Worm (Caenorhabditis elegans) whole organism, young adult: ENCODE results near the gene rpoa-1.

Experiments used
- B0261.1 ChIP-seq: sonication (generic microtip); optimal IDR thresholded peaks from 2 replicates; lab custom pipeline; 2016; ENCODE audit warnings: mild to moderate bottlenecking, missing genetic modification characterization, moderate library complexity, missing compliant biosample characterization
- D2030.7 ChIP-seq: fragments of 200-800 bp; sonication (Bioruptor generic); IDR thresholded peaks from 2 replicates; pipeline ENCODE4 v1.3.6; 2022; ENCODE audit warnings: missing genetic modification reagents, missing genetic modification characterization, missing compliant biosample characterization
- F33H1.4 ChIP-seq: fragments of 200-800 bp; sonication (Bioruptor generic); IDR thresholded peaks from 2 replicates; pipeline ENCODE4 v1.3.6; 2022; ENCODE audit warnings: missing genetic modification reagents, missing genetic modification characterization, missing compliant biosample characterization
- T07F8.4 ChIP-seq: sonication (generic microtip); optimal IDR thresholded peaks from 2 replicates; lab custom pipeline; 2016; ENCODE audit warnings: mild to moderate bottlenecking, missing genetic modification characterization, moderate library complexity, missing compliant biosample characterization
- akir-1 ChIP-seq: fragments of 200-800 bp; sonication (Bioruptor generic); optimal IDR thresholded peaks from 2 replicates; lab custom pipeline; 2018; ENCODE audit warnings: mild to moderate bottlenecking, missing genetic modification characterization, moderate library complexity, missing compliant biosample characterization
- athp-1 ChIP-seq: sonication (generic microtip); optimal IDR thresholded peaks from 2 replicates; lab custom pipeline; 2017; ENCODE audit warnings: mild to moderate bottlenecking, missing genetic modification characterization, missing compliant biosample characterization
- attf-6 ChIP-seq: fragments of 200-800 bp; sonication (Bioruptor generic); IDR thresholded peaks from 2 replicates; pipeline ENCODE4 v1.3.6; 2022; ENCODE audit warnings: missing genetic modification reagents, missing genetic modification characterization, missing compliant biosample characterization
- bed-1 ChIP-seq: fragments of 200-800 bp; sonication (Bioruptor generic); IDR thresholded peaks from 2 replicates; pipeline ENCODE4 v1.3.6; 2022; ENCODE audit warnings: missing genetic modification reagents, missing genetic modification characterization, missing compliant biosample characterization
- ceh-27 ChIP-seq: fragments of 200-800 bp; sonication (Bioruptor generic); optimal IDR thresholded peaks from 2 replicates; lab custom pipeline; 2018; ENCODE audit warnings: mild to moderate bottlenecking, missing genetic modification characterization, moderate library complexity, missing compliant biosample characterization
- ceh-91 ChIP-seq: fragments of 200-800 bp; sonication (Bioruptor generic); IDR thresholded peaks from 2 replicates; pipeline ENCODE4 v1.3.6; 2022; ENCODE audit warnings: missing genetic modification reagents, missing genetic modification characterization, missing compliant biosample characterization
- efl-1 ChIP-seq: fragments of 150-350 bp; optimal IDR thresholded peaks from 2 replicates; lab custom pipeline; 2014; ENCODE audit warnings: missing biosample characterization, missing genetic modification reagents, missing genetic modification characterization
- egrh-3 ChIP-seq: fragments of 200-800 bp; sonication (Bioruptor generic); IDR thresholded peaks from 2 replicates; pipeline ENCODE4 v1.3.6; 2022; ENCODE audit warnings: missing genetic modification reagents, missing genetic modification characterization, missing compliant biosample characterization
- fkh-3 ChIP-seq: sonication (generic microtip); optimal IDR thresholded peaks from 2 replicates; lab custom pipeline; 2016; ENCODE audit warnings: mild to moderate bottlenecking, missing genetic modification characterization, missing compliant biosample characterization
- let-526 ChIP-seq: fragments of 200-800 bp; sonication (Bioruptor generic); IDR thresholded peaks from 2 replicates; pipeline ENCODE4 v1.3.6; 2022; ENCODE audit warnings: missing genetic modification reagents, missing genetic modification characterization, missing compliant biosample characterization
- lin-26 ChIP-seq: fragments of 200-800 bp; sonication (Bioruptor generic); IDR thresholded peaks from 2 replicates; pipeline ENCODE4 v1.3.6; 2022; ENCODE audit warnings: missing genetic modification reagents, missing genetic modification characterization, missing compliant biosample characterization
- lin-40 ChIP-seq: sonication (generic microtip); optimal IDR thresholded peaks from 2 replicates; lab custom pipeline; 2016; ENCODE audit warnings: missing genetic modification characterization, mild to moderate bottlenecking, missing compliant biosample characterization, missing genotype, missing genetic modification reagents
- lsl-1 ChIP-seq: fragments of 200-800 bp; sonication (Bioruptor generic); optimal IDR thresholded peaks from 2 replicates; lab custom pipeline; 2018; ENCODE audit warnings: mild to moderate bottlenecking, missing genetic modification characterization, moderate library complexity, missing compliant biosample characterization
- madf-3 ChIP-seq: fragments of 200-800 bp; sonication (Bioruptor generic); IDR thresholded peaks from 2 replicates; pipeline ENCODE4 v1.3.6; 2022; ENCODE audit warnings: missing genetic modification reagents, missing genetic modification characterization, missing compliant biosample characterization
- madf-6 ChIP-seq: fragments of 200-800 bp; sonication (Bioruptor generic); IDR thresholded peaks from 2 replicates; pipeline ENCODE4 v1.3.6; 2022; ENCODE audit warnings: missing genetic modification reagents, missing genetic modification characterization, missing compliant biosample characterization
- madf-8 ChIP-seq: fragments of 200-800 bp; sonication (Bioruptor generic); conservative IDR thresholded peaks from 2 replicates; pipeline ENCODE4 v1.3.6; 2022; ENCODE audit warnings: missing genetic modification reagents, missing genetic modification characterization, missing compliant biosample characterization
- snpc-1.1 ChIP-seq: sonication (generic microtip); optimal IDR thresholded peaks from 2 replicates; lab custom pipeline; 2017; ENCODE audit warnings: missing genetic modification characterization, mild to moderate bottlenecking, missing compliant biosample characterization, antibody characterized with exemption, moderate library complexity, missing genotype, missing genetic modification reagents; ENCODE audit not compliant: insufficient read depth
- somi-1 ChIP-seq: fragments of 200-800 bp; sonication (Bioruptor generic); optimal IDR thresholded peaks from 2 replicates; lab custom pipeline; 2018; ENCODE audit warnings: mild to moderate bottlenecking, missing genetic modification characterization, missing compliant biosample characterization
- unc-62 ChIP-seq: fragments of 150-350 bp; optimal IDR thresholded peaks from 2 replicates; lab custom pipeline; 2014; ENCODE audit warnings: missing biosample characterization, missing genetic modification reagents, missing genetic modification characterization
- xnd-1 ChIP-seq: sonication (generic microtip); optimal IDR thresholded peaks from 2 replicates; lab custom pipeline; 2016; ENCODE audit warnings: missing genotype, missing genetic modification reagents, missing genetic modification characterization, missing compliant biosample characterization
- zfh-2 ChIP-seq: fragments of 200-800 bp; sonication (Bioruptor generic); conservative IDR thresholded peaks from 2 replicates; pipeline ENCODE4 v1.3.6; 2022; ENCODE audit warnings: missing genetic modification reagents, missing genetic modification characterization, missing compliant biosample characterization
- ztf-22 ChIP-seq: fragments of 200-800 bp; sonication (Bioruptor generic); optimal IDR thresholded peaks from 2 replicates; lab custom pipeline; 2018; ENCODE audit warnings: mild to moderate bottlenecking, missing genetic modification characterization, moderate library complexity, missing compliant biosample characterization
- ztf-26 ChIP-seq: sonication (generic microtip); optimal IDR thresholded peaks from 2 replicates; lab custom pipeline; 2017; ENCODE audit warnings: missing genetic modification characterization, missing compliant biosample characterization
- ztf-3 ChIP-seq: fragments of 200-800 bp; sonication (Bioruptor generic); optimal IDR thresholded peaks from 2 replicates; lab custom pipeline; 2018; ENCODE audit warnings: mild to moderate bottlenecking, missing genetic modification characterization, missing compliant biosample characterization

Gene rpoa-1

DNA sequence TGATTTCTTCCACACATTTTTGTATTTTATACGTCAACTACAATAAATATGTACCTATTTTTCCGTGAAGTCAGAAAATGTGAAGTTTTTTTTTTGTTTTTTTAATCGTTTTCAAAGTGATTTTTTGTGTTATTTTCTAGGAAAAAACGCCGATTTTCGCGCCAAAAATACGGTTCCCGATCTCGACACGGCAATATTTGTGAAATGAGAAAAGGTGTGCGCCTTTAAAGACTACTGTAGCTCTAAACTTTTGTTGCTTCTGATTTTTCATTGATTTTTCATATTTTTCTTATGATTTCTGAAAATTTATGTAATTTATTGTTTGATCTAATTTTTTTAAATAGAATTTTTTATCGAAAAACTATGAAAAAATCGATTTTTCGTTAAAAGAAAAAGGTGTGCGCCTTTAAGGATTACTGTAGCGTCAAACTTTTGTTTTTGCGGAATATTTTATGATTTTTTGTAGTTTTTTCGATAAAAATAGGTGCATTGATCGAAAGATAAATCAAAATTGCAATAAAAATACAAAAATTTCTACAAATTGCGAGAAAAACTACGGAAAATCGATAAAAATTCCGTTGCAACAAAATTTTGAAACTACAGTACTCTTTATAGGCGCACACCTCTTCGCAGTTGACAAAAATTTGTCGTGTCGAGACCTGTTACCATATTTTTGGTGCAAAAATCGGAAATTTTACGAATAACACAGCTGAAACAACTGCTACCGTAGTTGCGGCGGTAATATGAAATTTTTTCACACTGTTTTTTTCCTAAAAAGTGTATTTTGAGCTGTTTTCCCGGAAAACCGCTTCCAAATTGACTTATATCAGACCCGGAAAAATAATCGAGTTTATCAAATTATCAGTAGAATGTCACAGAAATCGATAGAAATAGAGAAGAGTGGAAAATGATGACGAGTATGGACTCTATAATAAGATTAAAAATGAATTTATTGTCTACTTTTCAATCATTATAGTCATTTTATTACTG lies 1.0 kb upstream of the rpoa-1 start, which contains the start of gene kqt-3:
TSS of gene kqt-3 (plus strand) at position 940 of the 990 bp plus-strand sequence.
- peak; percentile 41 for TF ChIP-seq D2030.7 (GFP tag; lab: Robert Waterston, UW)
- TF ChIP-seq lsl-1 (GFP tag; lab: Kevin White, UChicago) = peak; percentile 87
- TF ChIP-seq attf-6 (GFP tag; lab: Robert Waterston, UW) = no peak
- TF ChIP-seq F33H1.4 (GFP tag; lab: Robert Waterston, UW) = peak; percentile 49
- TF ChIP-seq athp-1 = no peak
- TF ChIP-seq egrh-3 (GFP tag; lab: Robert Waterston, UW) = no peak
- TF ChIP-seq ztf-22 (GFP tag; lab: Kevin White, UChicago) = no peak
- no peak for TF ChIP-seq unc-62 (GFP tag; lab: Kevin White, UChicago)
- TF ChIP-seq madf-6 (GFP tag; lab: Robert Waterston, UW) = peak; percentile 69
- TF ChIP-seq ceh-91 (GFP tag; lab: Robert Waterston, UW) = peak; percentile 36; the same call in 1 of the 2 replicates
- no peak for TF ChIP-seq madf-3 (GFP tag; lab: Robert Waterston, UW)
- peak; percentile 31 for TF ChIP-seq efl-1
- TF ChIP-seq ztf-3 (GFP tag; lab: Kevin White, UChicago) = no peak
- peak; percentile 69 for TF ChIP-seq xnd-1
- peak; percentile 57 for TF ChIP-seq madf-8
- TF ChIP-seq B0261.1 (tag; lab: Kevin White, UChicago) = no peak
- TF ChIP-seq, all 124 proteins: peak for 8

DNA sequence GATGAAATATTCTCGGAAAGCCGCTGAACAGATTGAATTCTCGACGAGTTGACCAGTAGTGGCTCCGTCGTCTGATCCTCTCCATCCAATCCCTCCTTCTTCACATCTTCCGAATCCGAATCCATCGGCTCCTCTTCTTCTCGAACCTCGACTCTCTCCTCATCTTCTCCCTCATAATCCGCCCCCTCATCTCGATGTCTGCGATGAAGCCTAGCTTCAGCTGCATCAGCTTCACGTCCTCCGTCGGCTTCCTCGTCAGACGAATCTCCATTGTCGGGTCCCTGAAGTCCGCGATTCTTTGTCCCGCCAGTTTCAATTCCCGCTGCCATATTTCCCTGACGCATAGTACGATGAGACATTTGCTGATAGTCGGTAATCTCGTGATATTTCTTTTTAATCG lies 9.0 kb downstream of the rpoa-1 start:
- peak; percentile 62 for TF ChIP-seq zfh-2 (GFP tag; lab: Robert Waterston, UW)
- no peak for TF ChIP-seq fkh-3 (tag; lab: Kevin White, UChicago)
- TF ChIP-seq, all 124 proteins: peak for 1

DNA sequence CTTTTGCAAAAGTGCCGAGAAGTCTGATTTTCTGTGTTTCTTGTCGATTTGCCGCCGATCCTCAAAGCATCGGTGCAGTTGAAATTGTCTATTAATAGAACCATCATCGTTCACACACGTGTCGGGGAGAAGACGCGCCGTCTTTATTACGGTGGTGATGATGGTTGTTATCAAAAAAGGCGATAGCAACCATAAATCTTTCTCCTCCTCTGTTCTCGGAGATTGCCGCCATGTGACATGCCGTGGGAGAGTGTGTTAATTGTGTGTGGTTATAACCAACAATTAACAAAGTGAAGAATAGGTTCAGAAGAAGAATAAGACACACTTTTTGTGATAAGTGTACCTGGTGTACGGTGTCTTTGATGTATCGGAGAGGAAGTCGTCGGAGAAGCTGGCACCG lies 13.5 kb downstream of the rpoa-1 start:
- TF ChIP-seq lin-26 (GFP tag; lab: Robert Waterston, UW) (0 out of 2 replicates have a peak, but pooled peaks have one; percentile 41), bed-1 (GFP tag; lab: Robert Waterston, UW) (no peak), ztf-26 (tag; lab: Kevin White, UChicago) (peak; percentile 40), lin-40 (tag; lab: Kevin White, UChicago) (peak; percentile 49), ceh-27 (peak; percentile 7), madf-3 (GFP tag; lab: Robert Waterston, UW) (no peak), let-526 (GFP tag; lab: Robert Waterston, UW) (no peak), somi-1 (GFP tag; lab: Kevin White, UChicago) (peak; percentile 21)
- TF ChIP-seq, all 124 proteins: peak for 5

DNA sequence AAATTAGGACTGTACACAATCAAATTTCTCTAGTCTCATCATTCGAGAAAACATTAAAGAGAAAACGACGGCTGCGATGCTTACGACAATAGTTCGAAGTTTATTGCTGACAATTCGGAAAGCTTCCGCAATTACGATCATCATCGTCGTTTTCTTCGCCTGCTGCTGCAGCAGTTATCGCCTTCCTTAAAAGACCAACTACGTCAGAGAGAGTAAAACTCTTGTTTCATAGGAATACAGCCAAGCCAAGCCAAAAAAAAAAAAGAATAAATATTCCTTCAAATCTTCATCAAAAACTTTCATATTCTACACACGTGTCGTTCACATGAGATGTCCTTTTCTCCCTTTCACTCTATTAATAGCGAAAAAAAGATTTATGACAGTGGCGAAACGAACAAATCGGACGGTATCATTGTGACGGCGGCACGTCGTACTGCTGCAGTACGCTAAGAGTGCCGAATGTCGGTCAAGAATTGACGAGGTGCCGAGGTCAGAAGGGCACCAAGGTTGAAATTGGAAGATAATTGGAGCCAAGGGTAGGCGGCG lies 14.7 kb downstream of the rpoa-1 start:
- TF ChIP-seq akir-1 (GFP tag; lab: Kevin White, UChicago) = no peak
- TF ChIP-seq snpc-1.1 (tag; lab: Kevin White, UChicago) = no peak
- no peak for TF ChIP-seq T07F8.4 (tag; lab: Kevin White, UChicago)
- peak; percentile 24 for TF ChIP-seq ztf-26 (tag; lab: Kevin White, UChicago)
- TF ChIP-seq lin-40 (tag; lab: Kevin White, UChicago) = peak; percentile 33
- TF ChIP-seq ceh-91 (GFP tag; lab: Robert Waterston, UW) = no peak
